Worm (Caenorhabditis elegans) whole organism, L2 larva: ENCODE results near the gene T28H10.2.

Experiments used
- F13H6.1 ChIP-seq: sonication (generic microtip); optimal IDR thresholded peaks from 2 replicates; lab custom pipeline; 2016; ENCODE audit warnings: missing genetic modification characterization, missing compliant biosample characterization
- ceh-16 ChIP-seq: fragments of 150-350 bp; optimal IDR thresholded peaks from 2 replicates; lab custom pipeline; 2014; ENCODE audit warnings: missing biosample characterization, missing genetic modification characterization
- dmd-4 ChIP-seq: sonication (generic microtip); optimal IDR thresholded peaks from 2 replicates; lab custom pipeline; 2017; ENCODE audit warnings: missing biosample characterization, missing genetic modification characterization
- elt-1 ChIP-seq: fragments of 150-350 bp; optimal IDR thresholded peaks from 2 replicates; lab custom pipeline; 2014; ENCODE audit warnings: missing biosample characterization, missing genetic modification characterization
- nhr-23 ChIP-seq: fragments of 150-350 bp; optimal IDR thresholded peaks from 2 replicates; lab custom pipeline; 2014; ENCODE audit warnings: missing biosample characterization, missing genetic modification reagents, missing genetic modification characterization
- nhr-237 ChIP-seq: fragments of 150-350 bp; optimal IDR thresholded peaks from 2 replicates; lab custom pipeline; 2014; ENCODE audit warnings: missing biosample characterization, missing genetic modification characterization
- sem-4 ChIP-seq: fragments of 150-350 bp; optimal IDR thresholded peaks from 2 replicates; lab custom pipeline; 2014; ENCODE audit warnings: missing biosample characterization, missing genetic modification reagents, missing genetic modification characterization
- unc-39 ChIP-seq: fragments of 150-350 bp; optimal IDR thresholded peaks from 2 replicates; lab custom pipeline; 2014; ENCODE audit warnings: missing biosample characterization, missing genetic modification characterization

ce11 chrV:12512773-12513172, at the start of gene T28H10.2, which contains the start of gene lgmn-1:
- TF ChIP-seq unc-39 (tag; lab: Kevin White, UChicago) (no peak), elt-1 (no peak), F13H6.1 (tag; lab: Kevin White, UChicago) (no peak), dmd-4 (tag; lab: Kevin White, UChicago) (no peak), ceh-16 (no peak), nhr-23 (tag; lab: Kevin White, UChicago) (no peak), sem-4 (no peak), nhr-237 (tag; lab: Kevin White, UChicago) (no peak)
